Fruit fly (Drosophila melanogaster) whole organism, embryonic: ENCODE data around the gene CG32246.

Experiments
- CG10959 ChIP-seq: fragments of 200-800 bp; sonication (Bioruptor generic); IDR thresholded peaks from 2 replicates; pipeline ENCODE4 v1.3.6; 2022; ENCODE audit warnings: missing biosample characterization, missing genetic modification characterization
- CG11560 ChIP-seq: fragments of 200-800 bp; sonication (Bioruptor generic); IDR thresholded peaks from 3 replicates; pipeline ENCODE4 v1.3.6; 2022; ENCODE audit warnings: missing biosample characterization, missing genetic modification characterization
- CG11695 ChIP-seq: fragments of 200-800 bp; sonication (Bioruptor generic); IDR thresholded peaks from 3 replicates; pipeline ENCODE4 v1.3.6; 2022; ENCODE audit warnings: missing biosample characterization, missing genetic modification characterization
- CG11723 ChIP-seq: fragments of 200-800 bp; sonication (Bioruptor generic); optimal IDR thresholded peaks from 2 replicates; lab custom pipeline; 2017; ENCODE audit warnings: missing biosample characterization, mild to moderate bottlenecking, missing genetic modification characterization
- CG12744 ChIP-seq: fragments of 200-800 bp; sonication (Bioruptor generic); optimal IDR thresholded peaks from 2 replicates; lab custom pipeline; 2016; ENCODE audit warnings: missing biosample characterization, missing genetic modification characterization
- CG13123 ChIP-seq: fragments of 200-800 bp; sonication (Bioruptor generic); optimal IDR thresholded peaks from 2 replicates; lab custom pipeline; 2016; ENCODE audit warnings: missing biosample characterization, missing genetic modification characterization
- CG17802 ChIP-seq: fragments of 200-800 bp; sonication (Bioruptor generic); optimal IDR thresholded peaks from 2 replicates; lab custom pipeline; 2018; ENCODE audit warnings: missing biosample characterization, mild to moderate bottlenecking, missing genetic modification characterization, moderate library complexity
- CG1832 ChIP-seq: fragments of 200-800 bp; sonication (Bioruptor generic); optimal IDR thresholded peaks from 2 replicates; lab custom pipeline; 2017; ENCODE audit warnings: missing biosample characterization, mild to moderate bottlenecking, missing genetic modification characterization, inconsistent platforms
- CG32772 ChIP-seq: fragments of 200-800 bp; sonication (Bioruptor generic); IDR thresholded peaks from 2 replicates; pipeline ENCODE4 v1.3.6; 2022; ENCODE audit warnings: missing biosample characterization, missing genetic modification characterization
- CG34422 ChIP-seq: fragments of 200-800 bp; sonication (Bioruptor generic); IDR thresholded peaks from 3 replicates; pipeline ENCODE4 v1.3.6; 2022; ENCODE audit warnings: missing biosample characterization, missing genetic modification characterization
- CG3838 ChIP-seq: fragments of 200-800 bp; sonication (Bioruptor generic); optimal IDR thresholded peaks from 3 replicates; lab custom pipeline; 2016; ENCODE audit warnings: missing biosample characterization, missing genetic modification characterization
- CG4424 ChIP-seq: fragments of 200-800 bp; sonication (Bioruptor generic); optimal IDR thresholded peaks from 3 replicates; lab custom pipeline; 2016; ENCODE audit warnings: missing biosample characterization, missing genetic modification characterization
- CG8478 ChIP-seq: fragments of >200 bp; optimal IDR thresholded peaks from 2 replicates; lab custom pipeline; 2018
- CG8944 ChIP-seq: fragments of 200-800 bp; sonication (Bioruptor generic); optimal IDR thresholded peaks from 3 replicates; lab custom pipeline; 2016; ENCODE audit warnings: missing biosample characterization, missing genetic modification characterization
- Camta ChIP-seq: fragments of 200-800 bp; sonication (Bioruptor generic); optimal IDR thresholded peaks from 2 replicates; lab custom pipeline; 2016; ENCODE audit warnings: missing biosample characterization, missing genetic modification characterization
- Deaf1 ChIP-seq: fragments of 200-800 bp; optimal IDR thresholded peaks from 3 replicates; lab custom pipeline; 2019; ENCODE audit warnings: missing biosample characterization, mild to moderate bottlenecking, missing genetic modification characterization, moderate library complexity
- Dip2 ChIP-seq: fragments of 200-800 bp; sonication (Bioruptor generic); IDR thresholded peaks from 2 replicates; pipeline ENCODE4 v1.3.6; 2022; ENCODE audit warnings: missing biosample characterization, missing genetic modification characterization
- Dref ChIP-seq: fragments of 200-800 bp; sonication (Bioruptor generic); IDR thresholded peaks from 2 replicates; pipeline ENCODE4 v1.3.6; 2022; ENCODE audit warnings: missing biosample characterization, missing genetic modification characterization
- Ets65A ChIP-seq: fragments of 200-800 bp; sonication (Bioruptor generic); peaks from one replicate; lab custom pipeline; 2016; ENCODE audit warnings: missing biosample characterization, missing genetic modification characterization
- Hr39 ChIP-seq: fragments of >200 bp; optimal IDR thresholded peaks from 2 replicates; lab custom pipeline; 2017
- MBD-R2 ChIP-seq: fragments of 200-800 bp; sonication (Bioruptor generic); IDR thresholded peaks from 2 replicates; pipeline ENCODE4 v1.3.6; 2022; ENCODE audit warnings: missing biosample characterization, missing genetic modification characterization
- MESR4 ChIP-seq: fragments of 200-800 bp; sonication (Bioruptor generic); optimal IDR thresholded peaks from 2 replicates; lab custom pipeline; 2018; ENCODE audit warnings: missing biosample characterization, mild to moderate bottlenecking, missing genetic modification characterization, moderate library complexity
- Max ChIP-seq: fragments of 200-800 bp; sonication (Bioruptor generic); optimal IDR thresholded peaks from 2 replicates; lab custom pipeline; 2016; ENCODE audit warnings: missing biosample characterization, mild to moderate bottlenecking, missing genetic modification characterization
- Med ChIP-seq: fragments of 200-800 bp; sonication (Bioruptor generic); peaks from one replicate; lab custom pipeline; 2016; ENCODE audit warnings: missing biosample characterization, missing genetic modification characterization, mild to moderate bottlenecking, inconsistent platforms, moderate library complexity
- Sox100B ChIP-seq: fragments of 200-800 bp; sonication (Bioruptor generic); optimal IDR thresholded peaks from 3 replicates; lab custom pipeline; 2018; ENCODE audit warnings: missing biosample characterization, mild to moderate bottlenecking, missing genetic modification characterization
- TFAM ChIP-seq: fragments of 200-800 bp; sonication (Bioruptor generic); optimal IDR thresholded peaks from 2 replicates; lab custom pipeline; 2017; ENCODE audit warnings: missing biosample characterization, missing genetic modification characterization, inconsistent platforms
- Trl ChIP-seq, 3 experiments: fragments of >200 bp in 2 of 3; fragments of 200-800 bp in 1 of 3; sonication (Bioruptor generic) in 1 of 3; optimal IDR thresholded peaks; 2 replicates in 1 of 3; 3 replicates in 2 of 3; lab custom pipeline; 2016 to 2017; ENCODE audit warnings: missing biosample characterization in 1 of 3, missing genetic modification characterization in 1 of 3
- Vsx1 ChIP-seq: fragments of 200-800 bp; sonication (Bioruptor generic); optimal IDR thresholded peaks from 2 replicates; lab custom pipeline; 2017; ENCODE audit warnings: missing biosample characterization, mild to moderate bottlenecking, missing genetic modification characterization, missing genetic modification reagents
- ap ChIP-seq: fragments of 200-800 bp; sonication (Bioruptor generic); IDR thresholded peaks from 2 replicates; pipeline ENCODE4 v1.3.6; 2022; ENCODE audit warnings: missing biosample characterization, missing genetic modification characterization
- cas ChIP-seq: fragments of 200-800 bp; sonication (Bioruptor generic); IDR thresholded peaks from 2 replicates; pipeline ENCODE4 v1.3.6; 2022; ENCODE audit warnings: missing biosample characterization, missing genetic modification characterization
- chinmo ChIP-seq: fragments of 200-800 bp; sonication (Bioruptor generic); IDR thresholded peaks from 4 replicates; pipeline ENCODE4 v1.3.6; 2022; ENCODE audit warnings: missing biosample characterization, missing genetic modification characterization; ENCODE audit not compliant: partially characterized antibody
- ci ChIP-seq: fragments of 200-800 bp; sonication (Bioruptor generic); IDR thresholded peaks from 3 replicates; pipeline ENCODE4 v1.3.6; 2022; ENCODE audit warnings: missing biosample characterization, missing genetic modification characterization
- crol ChIP-seq: fragments of 200-800 bp; sonication (Bioruptor generic); IDR thresholded peaks from 2 replicates; pipeline ENCODE4 v1.3.6; 2022; ENCODE audit warnings: missing biosample characterization, missing genetic modification characterization
- da ChIP-seq: fragments of 200-800 bp; sonication (Bioruptor generic); optimal IDR thresholded peaks from 2 replicates; lab custom pipeline; 2016; ENCODE audit warnings: missing biosample characterization, missing genetic modification characterization
- danr ChIP-seq: fragments of 200-800 bp; sonication (Bioruptor generic); IDR thresholded peaks from 2 replicates; pipeline ENCODE4 v1.3.6; 2022; ENCODE audit warnings: missing biosample characterization, missing genetic modification characterization
- dati ChIP-seq: fragments of 200-800 bp; sonication (Bioruptor generic); IDR thresholded peaks from 2 replicates; pipeline ENCODE4 v1.3.6; 2022; ENCODE audit warnings: missing biosample characterization, missing genetic modification characterization
- dmrt99B ChIP-seq: fragments of 200-800 bp; sonication (Bioruptor generic); optimal IDR thresholded peaks from 2 replicates; lab custom pipeline; 2018; ENCODE audit warnings: missing biosample characterization, mild to moderate bottlenecking, missing genetic modification characterization, moderate library complexity
- ewg ChIP-seq: fragments of 200-800 bp; sonication (Bioruptor generic); optimal IDR thresholded peaks from 3 replicates; lab custom pipeline; 2017; ENCODE audit warnings: mild to moderate bottlenecking, missing biosample characterization, missing genetic modification reagents, missing genetic modification characterization
- gcm ChIP-seq: fragments of 200-800 bp; sonication (Bioruptor generic); optimal IDR thresholded peaks from 2 replicates; lab custom pipeline; 2019; ENCODE audit warnings: missing biosample characterization, mild to moderate bottlenecking, missing genetic modification characterization, moderate library complexity
- gro ChIP-seq: fragments of 200-800 bp; sonication (Bioruptor generic); optimal IDR thresholded peaks from 2 replicates; lab custom pipeline; 2016; ENCODE audit warnings: missing biosample characterization, missing genetic modification characterization
- hbn ChIP-seq: fragments of 200-800 bp; sonication (Bioruptor generic); IDR thresholded peaks from 2 replicates; pipeline ENCODE4 v1.3.6; 2022; ENCODE audit warnings: missing biosample characterization, missing genetic modification characterization; ENCODE audit not compliant: partially characterized antibody
- oc ChIP-seq: fragments of 200-800 bp; sonication (Bioruptor generic); optimal IDR thresholded peaks from 2 replicates; lab custom pipeline; 2018; ENCODE audit warnings: missing biosample characterization, mild to moderate bottlenecking, missing genetic modification characterization, moderate library complexity
- onecut ChIP-seq: fragments of 200-800 bp; sonication (Bioruptor generic); IDR thresholded peaks from 2 replicates; pipeline ENCODE4 v1.3.6; 2022; ENCODE audit warnings: missing biosample characterization, missing genetic modification characterization
- so ChIP-seq: fragments of 200-800 bp; sonication (Bioruptor generic); IDR thresholded peaks from 3 replicates; pipeline ENCODE4 v1.3.6; 2022; ENCODE audit warnings: missing biosample characterization, missing genetic modification characterization
- tin ChIP-seq: fragments of 200-800 bp; sonication (Bioruptor generic); optimal IDR thresholded peaks from 3 replicates; lab custom pipeline; 2016; ENCODE audit warnings: missing biosample characterization, missing genetic modification characterization
- tll ChIP-seq, 2 experiments: fragments of 200-800 bp in 1 of 2; fragments of >200 bp in 1 of 2; sonication (Bioruptor generic) in 1 of 2; optimal IDR thresholded peaks; 2 replicates each; lab custom pipeline; 2017 to 2019; ENCODE audit warnings: missing biosample characterization in 2 of 2, missing genetic modification characterization in 2 of 2, mild to moderate bottlenecking in 1 of 2, moderate library complexity in 1 of 2

CG32246 gene

dm6 chr3L:4620919-4621318 lies at the start of gene CG32246:
CG32246 (plus strand) TSS chr3L:4621219.
- TF ChIP-seq cas (GFP tag; lab: Robert Waterston, UW) (no peak), CG1832 (no peak), Camta (GFP tag; lab: Kevin White, UChicago) (no peak), Vsx1 (no peak), CG13123 (GFP tag; lab: Kevin White, UChicago) (no peak), TFAM (GFP tag; lab: Kevin White, UChicago) (no peak), hbn (GFP tag; lab: Robert Waterston, UW) (no peak), Dref (GFP tag; lab: Robert Waterston, UW) (no peak), ap (GFP tag; lab: Robert Waterston, UW) (no peak), CG8478 (no peak), Med (no peak), danr (GFP tag; lab: Robert Waterston, UW) (no peak), oc (tag; lab: Kevin White, UChicago) (no peak), onecut (GFP tag; lab: Robert Waterston, UW) (no peak), gcm (no peak)

dm6 chr3L:4574439-4574838 lies 46.6 kb upstream of the CG32246 start:
- TF ChIP-seq chinmo (0 out of 4 replicates have a peak, but pooled peaks have one; percentile 25), CG11560 (no peak), CG8944 (no peak), Deaf1 (tag; lab: Kevin White, UChicago) (peak; percentile 87), CG10959 (GFP tag; lab: Robert Waterston, UW) (no peak), MBD-R2 (GFP tag; lab: Robert Waterston, UW) (no peak), tin (no peak), ewg (peak; percentile 38), da (GFP tag; lab: Kevin White, UChicago) (no peak), MESR4 (GFP tag; lab: Kevin White, UChicago) (no peak), ci (no peak), dati (GFP tag; lab: Robert Waterston, UW) (no peak), crol (GFP tag; lab: Robert Waterston, UW) (peak; percentile 51), CG4424 (GFP tag; lab: Kevin White, UChicago) (no peak), CG17802 (no peak), dmrt99B (tag; lab: Kevin White, UChicago) (no peak), Trl (optimal IDR thresholded peaks at IDR 0.05; lab: Kevin White, UChicago) (peak in 1 of 2 experiments; percentile 21), Trl (GFP tag; optimal IDR thresholded peaks at IDR 0.05; lab: Kevin White, UChicago) (no peak), CG3838 (GFP tag; lab: Kevin White, UChicago) (no peak), Max (GFP tag; lab: Kevin White, UChicago) (no peak), CG1832 (peak; percentile 43), gro (GFP tag; lab: Kevin White, UChicago) (no peak), tll (GFP tag; optimal IDR thresholded peaks at IDR 0.05; lab: Kevin White, UChicago) (no peak)

dm6 chr3L:4575392-4575791 lies 45.6 kb upstream of the CG32246 start:
- TF ChIP-seq da (GFP tag; lab: Kevin White, UChicago) (no peak), CG11695 (GFP tag; lab: Robert Waterston, UW) (no peak), CG8478 (peak; percentile 19), Hr39 (lab: Kevin White, UChicago) (peak; percentile 27), Sox100B (no peak), CG8944 (no peak), CG12744 (GFP tag; lab: Kevin White, UChicago) (no peak), CG34422 (no peak), CG32772 (no peak), Ets65A (peak; percentile 78), so (GFP tag; lab: Robert Waterston, UW) (no peak), Dip2 (no peak), CG11723 (GFP tag; lab: Kevin White, UChicago) (no peak), ap (GFP tag; lab: Robert Waterston, UW) (no peak)
